Worm (Caenorhabditis elegans) whole organism, early embryonic: ENCODE data around the gene nmgp-1.

Source experiments
- aly-1 ChIP-seq: sonication (generic microtip); optimal IDR thresholded peaks from 2 replicates; lab custom pipeline; 2016; ENCODE audit warnings: missing genetic modification characterization, missing compliant biosample characterization
- ets-7 ChIP-seq: sonication (generic microtip); optimal IDR thresholded peaks from 2 replicates; lab custom pipeline; 2016; ENCODE audit warnings: missing genotype, missing genetic modification characterization, missing compliant biosample characterization
- tbx-11 ChIP-seq: fragments of 200-800 bp; sonication (Bioruptor generic); IDR thresholded peaks from 2 replicates; pipeline ENCODE4 v1.3.6; 2022; ENCODE audit warnings: missing genetic modification characterization, missing compliant biosample characterization
- tbx-37 ChIP-seq: fragments of 200-800 bp; sonication (Bioruptor generic); conservative IDR thresholded peaks from 2 replicates; pipeline ENCODE4 v1.3.6; 2022; ENCODE audit warnings: missing genetic modification reagents, missing genetic modification characterization, missing compliant biosample characterization

DNA sequence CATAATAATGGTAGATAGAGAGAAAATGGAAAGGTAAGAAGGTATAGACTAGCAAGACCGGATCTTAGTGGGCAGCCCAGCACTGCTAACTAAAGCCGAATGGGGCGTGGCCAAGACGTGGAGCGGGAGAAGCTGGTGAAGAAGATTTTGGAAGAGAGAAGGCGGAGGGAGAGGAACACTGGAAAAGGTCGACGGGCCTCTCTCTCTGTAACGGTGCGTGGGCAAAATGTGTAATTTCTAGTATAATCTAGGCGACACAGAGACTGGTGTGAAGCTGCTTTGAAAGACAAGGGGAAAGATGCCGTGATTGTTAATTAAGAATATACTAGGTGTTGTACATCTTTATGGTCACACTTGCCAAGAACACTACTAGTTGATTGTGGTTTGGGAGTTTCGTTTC lies 4.6 kb upstream of the nmgp-1 start, which contains the start of gene F13H8.5:
- no peak for TF ChIP-seq tbx-37 (GFP tag; lab: Robert Waterston, UW)
- TF ChIP-seq ets-7 (tag; lab: Kevin White, UChicago), result no peak
- no peak for TF ChIP-seq tbx-11
- TF ChIP-seq aly-1, result no peak
